Fruit fly (Drosophila melanogaster): ENCODE data around the gene CG15459.
"Not testable (repeated sequence)": the region's sequence is repeated elsewhere in the genome, so short reads cannot be mapped to it uniquely, and the experiment has no call there.

The CG15459 gene

DNA sequence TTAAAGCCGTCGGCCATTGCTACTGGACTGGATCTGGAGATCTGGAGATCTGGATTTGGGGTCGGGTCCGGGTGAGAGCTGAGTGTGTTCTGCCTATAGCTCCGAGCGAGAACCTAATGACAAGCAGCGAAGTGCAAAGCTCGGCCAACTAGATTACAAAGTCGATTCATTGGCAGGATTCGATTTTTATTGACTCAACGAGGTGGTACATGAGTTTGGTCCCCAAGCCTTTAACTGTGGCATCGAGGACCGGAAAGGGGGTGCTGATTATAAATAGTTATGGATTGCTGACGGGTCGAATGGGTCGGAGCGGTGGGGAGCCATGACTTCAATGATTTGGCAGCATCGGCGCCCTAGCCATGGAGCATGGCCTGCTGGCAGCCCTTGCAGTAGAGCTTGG, at the start of gene CG15459:
CG15459 (minus strand) TSS at position 101 of the 400 bp plus-strand sequence.
- TF ChIP-seq noc (tag; optimal IDR thresholded peaks at IDR 0.05) = no peak

DNA sequence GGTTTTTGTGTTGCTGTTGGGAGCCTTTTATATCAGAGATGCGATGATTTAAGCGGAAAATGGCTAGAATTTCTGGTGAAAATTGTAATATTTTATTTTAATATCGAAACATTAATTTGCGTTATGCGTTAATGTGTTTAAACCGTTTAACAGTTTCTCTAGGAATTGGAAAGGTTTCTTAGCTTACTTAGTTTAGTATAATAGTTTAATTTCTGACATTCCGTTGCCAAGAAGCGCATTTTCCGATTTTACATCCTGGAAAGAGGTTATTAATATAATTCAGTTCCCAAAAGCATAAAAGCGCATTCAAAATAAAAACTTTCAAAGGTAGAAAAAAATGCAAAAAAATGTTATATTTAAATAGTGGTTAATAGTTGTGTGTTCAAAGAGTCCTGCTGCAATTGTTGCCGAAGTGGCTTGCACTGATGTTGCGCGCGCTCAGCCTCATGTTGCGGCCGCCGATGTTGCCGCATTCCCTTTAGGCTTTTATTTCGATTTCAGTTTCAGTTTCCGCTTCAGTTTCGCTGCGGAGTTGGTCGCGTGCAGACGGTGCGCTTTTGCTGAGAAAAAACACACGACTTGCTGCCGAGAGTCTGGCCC, 35.5 kb upstream of the CG15459 start, which contains the start of gene tbc:
tbc (plus strand) TSS at position 504 of the 600 bp plus-strand sequence.
- TF ChIP-seq noc (tag; optimal IDR thresholded peaks at IDR 0.05) = no peak

- TF ChIP-seq noc (tag; optimal IDR thresholded peaks at IDR 0.05) = no peak
Observed at dm6 chrX:20447865-20448584, 34.6 kb upstream of the CG15459 start.

dm6 chrX:20446071-20446470, 32.7 kb upstream of the CG15459 start, which contains the start of gene CG42578:
CG42578 (plus strand) TSS chrX:20446371.
- TF ChIP-seq noc (tag; optimal IDR thresholded peaks at IDR 0.05) = not testable (repeated sequence)

DNA sequence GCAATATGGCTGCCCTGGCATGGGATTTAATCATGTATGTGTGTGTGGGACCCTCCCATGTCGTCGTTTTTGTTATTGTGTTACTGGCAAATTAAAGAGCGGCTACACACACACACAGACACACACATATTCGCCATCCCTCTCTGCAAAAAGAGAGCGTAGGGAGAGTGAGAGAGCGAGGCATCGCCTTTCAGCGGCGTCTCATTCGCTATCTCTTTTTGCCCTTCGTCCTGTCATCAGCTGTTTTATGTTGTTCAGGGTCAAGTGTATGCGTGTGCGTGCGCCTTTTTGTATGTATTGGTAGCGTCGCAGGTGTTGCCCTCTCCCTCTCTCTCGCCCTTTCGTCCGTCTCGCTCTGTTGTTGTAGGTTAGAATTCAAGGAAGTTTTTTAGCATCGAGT, 23.5 kb upstream of the CG15459 start:
- TF ChIP-seq noc (tag; optimal IDR thresholded peaks at IDR 0.05) = no peak

DNA sequence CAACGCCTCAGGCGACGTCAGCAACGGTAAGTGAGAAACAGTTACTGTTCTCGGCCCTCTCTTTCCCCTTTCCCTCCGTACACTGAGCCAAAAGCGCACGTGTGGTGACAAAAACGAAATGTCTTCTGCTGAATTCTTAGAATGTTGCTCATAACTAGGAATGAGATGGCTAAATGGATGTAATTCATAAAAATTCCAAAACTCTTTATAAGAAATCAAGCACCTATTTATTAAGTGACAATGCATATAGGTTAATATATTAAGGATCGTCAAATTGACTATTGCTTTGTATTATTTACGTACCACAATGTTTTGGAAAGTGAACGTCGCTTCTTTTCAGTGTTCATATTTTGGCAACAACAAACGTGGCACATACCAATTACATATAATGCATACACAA, 21.2 kb upstream of the CG15459 start:
- no peak for TF ChIP-seq noc (tag; optimal IDR thresholded peaks at IDR 0.05)

DNA sequence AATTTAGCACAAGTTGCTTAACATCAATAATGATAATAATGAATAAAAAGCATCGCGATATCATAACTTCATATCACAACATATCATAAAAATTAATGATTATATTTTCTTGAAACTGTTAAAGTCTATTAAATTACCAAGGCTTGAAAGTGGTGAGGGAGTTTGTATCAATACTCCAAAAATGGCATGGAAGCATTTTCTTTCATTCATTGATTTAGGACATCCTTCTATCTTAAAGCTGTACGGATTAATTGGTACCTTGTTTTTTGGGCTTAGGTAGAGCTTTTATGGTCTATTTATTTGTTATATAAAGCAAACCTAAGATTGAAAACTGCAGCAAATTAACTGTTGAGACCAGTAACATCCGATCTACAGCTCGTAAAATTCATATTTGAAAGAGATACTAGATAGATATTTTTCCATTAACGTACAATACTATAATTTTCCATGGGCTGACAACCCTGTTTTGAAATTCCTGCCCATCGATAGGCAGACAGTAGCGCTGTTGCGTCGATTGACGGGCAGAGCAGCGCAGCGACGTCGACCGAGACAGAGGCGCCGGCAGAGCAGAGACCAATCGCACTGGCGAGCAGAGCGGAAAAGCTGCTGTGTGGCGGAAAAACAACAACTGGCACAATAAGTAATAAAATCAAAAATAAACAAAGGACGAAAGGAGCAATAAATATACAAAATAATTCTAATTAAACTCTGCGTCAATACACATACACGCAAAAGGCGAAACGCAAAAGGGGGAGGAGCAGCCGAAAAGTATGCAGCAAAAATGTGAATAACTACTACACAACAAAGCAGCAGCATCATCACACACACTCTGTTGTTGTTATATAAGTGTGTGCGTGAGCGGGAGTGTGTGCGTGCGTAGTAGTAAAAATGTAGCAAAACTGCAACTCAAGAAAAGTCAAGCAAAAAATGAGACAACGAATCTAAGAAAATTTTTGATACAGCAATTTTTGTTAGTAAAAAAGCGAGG, 20.3 kb upstream of the CG15459 start, which contains the start of gene CG1695:
CG1695 (plus strand) TSS at position 606 of the 988 bp plus-strand sequence.
- TF ChIP-seq noc (tag; optimal IDR thresholded peaks at IDR 0.05) = no peak

DNA sequence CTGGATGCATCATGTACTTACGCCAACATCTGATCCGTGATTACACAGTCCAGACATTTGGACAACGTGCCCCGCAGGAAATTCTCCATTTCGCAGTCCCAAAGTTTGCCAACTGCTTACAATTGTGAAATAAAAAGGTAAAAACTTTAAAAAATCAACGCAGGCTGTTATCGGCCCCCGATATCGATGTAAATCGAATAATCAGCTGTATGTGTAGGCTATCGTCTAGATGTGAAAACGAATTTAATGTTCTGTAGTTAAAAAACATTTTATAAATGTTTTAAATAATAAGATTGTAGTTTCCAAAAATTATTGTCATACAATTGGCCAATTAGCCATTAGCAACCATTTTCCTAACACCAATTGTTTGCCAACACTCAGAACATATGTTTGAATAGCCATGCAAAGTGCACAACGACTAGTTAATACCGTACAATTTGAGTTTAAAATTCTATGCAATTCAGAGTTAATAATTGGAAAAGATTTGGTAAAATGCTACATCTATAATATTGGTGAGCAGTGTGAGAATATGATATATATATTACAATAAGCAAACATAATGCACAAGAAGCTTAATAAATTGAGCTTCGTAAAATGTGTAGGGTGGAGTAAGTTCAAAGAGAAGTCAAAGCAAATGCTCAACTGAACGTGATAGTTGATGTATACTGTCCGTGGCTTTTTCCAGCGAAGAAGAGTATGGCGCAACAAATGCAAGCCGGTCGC, 16.3 kb upstream of the CG15459 start, which contains the start of the genes CG11710 and mal:
CG11710 (minus strand) TSS at position 192 of the 723 bp plus-strand sequence.
mal (plus strand) TSS at position 194 of the 723 bp plus-strand sequence.
- peak; percentile 84 for TF ChIP-seq noc (tag; optimal IDR thresholded peaks at IDR 0.05)

- no peak for TF ChIP-seq noc (tag; optimal IDR thresholded peaks at IDR 0.05)
Observed at dm6 chrX:20426818-20427217, 13.4 kb upstream of the CG15459 start, which contains the start of gene CG15456. CG15456 (minus strand) TSS chrX:20427042.

dm6 chrX:20423747-20424165, 10.4 kb upstream of the CG15459 start, which contains the start of the genes Pp4-19C and cactin:
Pp4-19C (minus strand) TSS chrX:20424002.
cactin (plus strand) TSS chrX:20424069.
- TF ChIP-seq noc (tag; optimal IDR thresholded peaks at IDR 0.05) = no peak

DNA sequence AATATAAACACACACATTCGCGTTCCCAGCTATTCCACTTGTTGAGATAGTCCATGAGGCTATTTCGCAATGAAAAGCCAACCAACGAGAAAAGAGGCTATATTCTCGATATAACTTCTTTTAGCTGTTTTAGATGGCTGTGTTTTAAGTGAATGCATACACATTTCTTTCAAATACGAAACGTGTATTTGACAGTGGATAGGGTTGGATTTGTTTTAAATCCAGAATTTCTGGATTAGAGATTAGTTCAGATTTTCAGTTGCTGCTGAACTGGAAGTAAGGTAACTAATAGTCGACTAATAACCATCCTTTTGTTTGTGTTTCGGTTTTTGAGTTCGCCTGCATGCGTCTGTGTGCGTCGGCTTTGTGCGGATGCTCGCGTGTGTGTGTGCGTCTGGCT, 9.8 kb upstream of the CG15459 start:
- no peak for TF ChIP-seq noc (tag; optimal IDR thresholded peaks at IDR 0.05)

DNA sequence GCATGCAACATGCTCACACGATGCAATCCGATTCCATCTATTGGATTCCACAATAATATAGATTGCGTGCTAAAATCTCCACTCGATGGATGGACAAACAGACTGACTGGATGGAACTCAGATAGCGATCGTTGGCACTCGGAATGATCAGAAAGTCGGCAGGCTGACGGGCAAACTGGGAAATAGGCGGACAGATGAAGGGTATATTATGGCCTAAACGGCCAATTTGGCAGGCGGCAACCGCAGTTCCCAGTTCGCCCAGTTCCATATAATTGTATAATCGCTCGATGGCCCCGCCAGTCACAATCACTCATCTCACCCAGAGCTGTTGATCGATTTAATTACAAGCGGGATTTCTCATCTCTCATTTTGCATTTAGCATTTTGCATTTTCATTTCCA, 5.9 kb upstream of the CG15459 start, which contains the start of gene Obp19d:
Obp19d (plus strand) TSS at position 301 of the 400 bp plus-strand sequence.
- TF ChIP-seq noc (tag; optimal IDR thresholded peaks at IDR 0.05) = no peak

DNA sequence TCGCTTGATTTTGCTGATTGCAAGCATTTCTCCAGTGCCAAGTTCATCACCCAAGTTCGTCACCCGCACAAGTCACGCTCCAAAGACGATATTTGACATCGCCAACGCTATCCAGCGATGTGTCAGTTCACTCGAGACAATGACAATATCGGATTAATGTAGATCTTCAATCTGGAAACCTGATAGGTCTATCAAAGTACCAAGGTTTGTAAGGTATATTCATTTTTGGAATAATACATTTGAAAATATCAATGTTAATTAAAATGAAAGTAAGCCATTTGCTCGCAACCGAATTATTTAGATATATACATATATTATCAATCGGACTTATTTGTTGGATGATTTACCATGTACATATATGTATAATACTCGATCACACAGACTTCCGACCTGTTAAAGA, 5.5 kb upstream of the CG15459 start, which contains the start of gene Obp19c:
Obp19c (minus strand) TSS at position 101 of the 400 bp plus-strand sequence.
- TF ChIP-seq noc (tag; optimal IDR thresholded peaks at IDR 0.05) = no peak

DNA sequence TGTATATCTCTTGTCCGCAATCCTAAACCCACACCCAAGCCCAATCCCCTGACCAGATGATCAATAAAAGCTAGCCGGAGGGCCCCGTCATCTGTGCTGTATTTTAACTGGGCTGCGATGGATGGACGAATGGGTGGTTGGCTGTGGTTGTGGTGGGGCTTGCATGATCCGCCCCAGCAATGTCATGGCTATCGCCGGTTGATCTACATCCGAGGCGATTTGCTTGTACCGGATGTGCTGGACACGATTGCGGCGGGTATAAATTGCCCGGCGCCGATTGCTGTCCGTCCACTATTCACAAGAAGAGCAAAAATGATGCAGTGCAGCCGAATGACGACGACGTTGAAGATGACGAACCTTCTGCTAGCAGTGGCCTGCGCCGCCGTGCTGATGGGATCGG, 3.1 kb upstream of the CG15459 start, which contains the start of gene Obp19b:
Obp19b (plus strand) TSS at position 301 of the 400 bp plus-strand sequence.
- TF ChIP-seq noc (tag; optimal IDR thresholded peaks at IDR 0.05) = no peak

- TF ChIP-seq noc (tag; optimal IDR thresholded peaks at IDR 0.05) = no peak
Observed at dm6 chrX:20415444-20415843, 2.1 kb upstream of the CG15459 start, which contains the start of gene Obp19a. Obp19a (plus strand) TSS chrX:20415744.
